Worm (Caenorhabditis elegans) whole organism, mixed stage, embryonic: ENCODE data around the gene Y50E8A.6.
A peak's percentile ranks its signal among the peaks of the same experiment; 100 is the strongest.

Source experiments
- M03D4.4 ChIP-seq: sonication (generic microtip); optimal IDR thresholded peaks from 2 replicates; lab custom pipeline; 2017; ENCODE audit warnings: mild to moderate bottlenecking, missing genetic modification characterization, missing compliant biosample characterization
- bed-3 ChIP-seq: fragments of 200-800 bp; sonication (Bioruptor generic); optimal IDR thresholded peaks from 3 replicates; lab custom pipeline; 2018; ENCODE audit warnings: mild to moderate bottlenecking, missing genetic modification characterization, moderate library complexity, missing compliant biosample characterization
- blmp-1 ChIP-seq: fragments of 150-350 bp; optimal IDR thresholded peaks from 2 replicates; lab custom pipeline; 2014; ENCODE audit warnings: missing biosample characterization, missing genetic modification characterization
- ceh-39 ChIP-seq: fragments of 150-350 bp; optimal IDR thresholded peaks from 2 replicates; lab custom pipeline; 2014; ENCODE audit warnings: missing biosample characterization, missing genetic modification characterization
- ceh-43 ChIP-seq: fragments of 200-800 bp; sonication (Bioruptor generic); optimal IDR thresholded peaks from 2 replicates; lab custom pipeline; 2018; ENCODE audit warnings: mild to moderate bottlenecking, missing genetic modification characterization, moderate library complexity, missing compliant biosample characterization
- ceh-83 ChIP-seq: fragments of 200-800 bp; sonication (Bioruptor generic); optimal IDR thresholded peaks from 2 replicates; lab custom pipeline; 2018; ENCODE audit warnings: mild to moderate bottlenecking, missing genetic modification characterization, missing compliant biosample characterization
- ces-1 ChIP-seq: fragments of 150-350 bp; optimal IDR thresholded peaks from 2 replicates; lab custom pipeline; 2014; ENCODE audit warnings: missing biosample characterization, missing genetic modification reagents, missing genetic modification characterization
- cnd-1 ChIP-seq: fragments of 200-800 bp; sonication (Bioruptor generic); optimal IDR thresholded peaks from 2 replicates; lab custom pipeline; 2018; ENCODE audit warnings: mild to moderate bottlenecking, missing genetic modification characterization, missing compliant biosample characterization
- drap-1 ChIP-seq: fragments of 200-800 bp; sonication (Bioruptor generic); optimal IDR thresholded peaks from 3 replicates; lab custom pipeline; 2018; ENCODE audit warnings: mild to moderate bottlenecking, missing genetic modification characterization, missing compliant biosample characterization
- elt-1 ChIP-seq: sonication (generic microtip); optimal IDR thresholded peaks from 2 replicates; lab custom pipeline; 2017; ENCODE audit warnings: missing genetic modification characterization, mild to moderate bottlenecking, missing compliant biosample characterization, antibody characterized with exemption, moderate library complexity, borderline replicate concordance; ENCODE audit not compliant: insufficient read depth
- elt-3 ChIP-seq: fragments of 150-350 bp; optimal IDR thresholded peaks from 2 replicates; lab custom pipeline; 2014; ENCODE audit warnings: missing biosample characterization, missing genetic modification characterization
- flh-1 ChIP-seq: fragments of 200-800 bp; sonication (Bioruptor generic); optimal IDR thresholded peaks from 2 replicates; lab custom pipeline; 2018; ENCODE audit warnings: mild to moderate bottlenecking, missing genetic modification characterization, moderate library complexity, missing compliant biosample characterization
- ham-2 ChIP-seq: fragments of 200-800 bp; sonication (Bioruptor generic); optimal IDR thresholded peaks from 2 replicates; lab custom pipeline; 2018; ENCODE audit warnings: mild to moderate bottlenecking, missing genetic modification characterization, missing compliant biosample characterization
- hlh-1 ChIP-seq: fragments of 150-350 bp; optimal IDR thresholded peaks from 2 replicates; lab custom pipeline; 2014; ENCODE audit warnings: missing biosample characterization, missing genetic modification reagents, missing genetic modification characterization
- lin-32 ChIP-seq: fragments of 200-800 bp; sonication (Bioruptor generic); optimal IDR thresholded peaks from 2 replicates; lab custom pipeline; 2018; ENCODE audit warnings: mild to moderate bottlenecking, missing genetic modification characterization, missing compliant biosample characterization
- lsy-2 ChIP-seq: fragments of 150-350 bp; optimal IDR thresholded peaks from 2 replicates; lab custom pipeline; 2014; ENCODE audit warnings: missing biosample characterization, missing genetic modification characterization
- mab-5 ChIP-seq: fragments of 150-350 bp; optimal IDR thresholded peaks from 2 replicates; lab custom pipeline; 2014; ENCODE audit warnings: missing biosample characterization, missing genetic modification characterization
- mep-1 ChIP-seq: fragments of 150-350 bp; optimal IDR thresholded peaks from 2 replicates; lab custom pipeline; 2017; ENCODE audit warnings: missing biosample characterization, missing genetic modification reagents, missing genetic modification characterization, inconsistent platforms
- mls-2 ChIP-seq: sonication (generic microtip); optimal IDR thresholded peaks from 2 replicates; lab custom pipeline; 2016; ENCODE audit warnings: mild to moderate bottlenecking, missing genetic modification characterization, moderate library complexity, missing compliant biosample characterization
- nhr-2 ChIP-seq: fragments of 150-350 bp; optimal IDR thresholded peaks from 2 replicates; lab custom pipeline; 2014; ENCODE audit warnings: missing biosample characterization, missing genetic modification characterization
- nhr-237 ChIP-seq: fragments of 150-350 bp; optimal IDR thresholded peaks from 2 replicates; lab custom pipeline; 2014; ENCODE audit warnings: missing biosample characterization, missing genetic modification characterization
- nhr-28 ChIP-seq: fragments of 150-350 bp; optimal IDR thresholded peaks from 2 replicates; lab custom pipeline; 2014; ENCODE audit warnings: missing biosample characterization, missing genetic modification characterization
- nhr-76 ChIP-seq: sonication (generic microtip); optimal IDR thresholded peaks from 2 replicates; lab custom pipeline; 2017; ENCODE audit warnings: missing biosample characterization, missing genetic modification characterization
- sem-2 ChIP-seq: fragments of 200-800 bp; sonication (Bioruptor generic); optimal IDR thresholded peaks from 2 replicates; lab custom pipeline; 2018; ENCODE audit warnings: mild to moderate bottlenecking, missing genetic modification characterization, missing compliant biosample characterization
- sptf-1 ChIP-seq: sonication (generic microtip); optimal IDR thresholded peaks from 2 replicates; lab custom pipeline; 2017; ENCODE audit warnings: mild to moderate bottlenecking, missing genetic modification characterization, moderate library complexity, missing compliant biosample characterization
- tbx-8 ChIP-seq: fragments of 200-800 bp; sonication (Bioruptor generic); optimal IDR thresholded peaks from 2 replicates; lab custom pipeline; 2018; ENCODE audit warnings: mild to moderate bottlenecking, missing genetic modification characterization, moderate library complexity, missing compliant biosample characterization
- unc-120 ChIP-seq: sonication (generic microtip); optimal IDR thresholded peaks from 2 replicates; lab custom pipeline; 2017; ENCODE audit warnings: missing genetic modification characterization, missing compliant biosample characterization; ENCODE audit not compliant: poor library complexity, severe bottlenecking
- unc-39 ChIP-seq: fragments of 150-350 bp; optimal IDR thresholded peaks from 2 replicates; lab custom pipeline; 2014; ENCODE audit warnings: missing biosample characterization, missing genetic modification characterization
- unc-62 ChIP-seq: fragments of 150-350 bp; optimal IDR thresholded peaks from 2 replicates; lab custom pipeline; 2014; ENCODE audit warnings: missing biosample characterization, missing genetic modification reagents, missing genetic modification characterization

The Y50E8A.6 gene

DNA sequence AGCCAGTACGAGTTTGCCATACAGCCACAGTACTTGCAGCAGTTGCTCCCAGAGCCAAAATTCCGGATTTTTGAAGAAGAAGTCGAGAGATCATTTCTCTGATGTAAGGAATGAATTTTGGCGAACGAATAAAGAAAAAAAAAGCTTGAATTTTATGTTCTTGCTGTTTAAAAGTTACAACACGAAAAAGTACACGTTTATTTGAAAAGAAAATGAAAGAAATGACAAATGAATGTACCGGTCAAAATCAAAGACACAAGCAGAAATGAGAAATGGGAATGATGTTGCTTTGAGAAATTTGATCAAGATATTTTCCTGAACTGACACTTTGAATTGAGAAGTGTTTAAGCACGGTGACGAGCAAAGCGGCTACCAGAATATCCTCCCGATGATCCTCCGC is at the start of gene Y50E8A.6:
Y50E8A.6 (minus strand) TSS at position 101 of the 400 bp plus-strand sequence.
- TF ChIP-seq cnd-1 (tag; lab: Kevin White, UChicago) (no peak), nhr-28 (no peak), nhr-237 (tag; lab: Kevin White, UChicago) (no peak), ceh-43 (no peak), elt-1 (no peak), ceh-39 (no peak), blmp-1 (tag; lab: Kevin White, UChicago) (no peak), unc-39 (tag; lab: Kevin White, UChicago) (no peak), flh-1 (GFP tag; lab: Kevin White, UChicago) (no peak), ceh-83 (GFP tag; lab: Kevin White, UChicago) (no peak)
- TF ChIP-seq, all 35 proteins: peak for 0

ce11 chrV:14790792-14791191 is 49.7 kb upstream of the Y50E8A.6 start:
- TF ChIP-seq unc-62 (GFP tag; lab: Kevin White, UChicago) (peak; percentile 82), unc-39 (tag; lab: Kevin White, UChicago) (no peak), sem-2 (GFP tag; lab: Kevin White, UChicago) (no peak), mep-1 (tag; lab: Kevin White, UChicago) (no peak), unc-120 (tag; lab: Kevin White, UChicago) (peak; percentile 43), drap-1 (no peak), ces-1 (GFP tag; lab: Kevin White, UChicago) (peak; percentile 75), tbx-8 (no peak)

DNA sequence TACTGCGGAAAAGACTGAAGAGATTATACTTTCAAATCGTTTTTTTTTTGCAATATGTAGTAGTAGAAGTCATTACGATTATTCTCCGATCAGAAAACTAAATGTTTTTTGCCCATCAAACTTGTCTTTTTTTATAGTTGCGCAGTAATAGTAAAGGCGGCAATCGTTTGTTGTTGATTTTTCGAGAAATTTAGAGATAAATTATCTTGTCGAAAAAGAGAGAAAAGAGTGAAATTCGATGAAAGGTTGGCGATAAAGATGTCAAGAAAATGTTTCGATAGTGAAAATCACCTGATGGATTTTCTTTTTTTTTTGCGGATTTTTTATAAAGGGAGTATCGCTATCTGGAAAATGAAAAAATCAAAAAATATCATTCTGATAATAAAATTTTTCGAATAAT is 47.3 kb upstream of the Y50E8A.6 start:
- TF ChIP-seq ham-2 (GFP tag; lab: Kevin White, UChicago) (no peak), elt-1 (no peak), lsy-2 (tag; lab: Kevin White, UChicago) (no peak), ces-1 (GFP tag; lab: Kevin White, UChicago) (no peak), nhr-76 (tag; lab: Kevin White, UChicago) (no peak), elt-3 (tag; lab: Kevin White, UChicago) (no peak), mab-5 (no peak), blmp-1 (tag; lab: Kevin White, UChicago) (no peak), lin-32 (GFP tag; lab: Kevin White, UChicago) (no peak), nhr-2 (no peak), nhr-28 (no peak)

ce11 chrV:14784787-14785186 is 43.7 kb upstream of the Y50E8A.6 start:
- no peak for TF ChIP-seq ham-2 (GFP tag; lab: Kevin White, UChicago)
- TF ChIP-seq bed-3 (GFP tag; lab: Kevin White, UChicago): no peak
- no peak for TF ChIP-seq lin-32 (GFP tag; lab: Kevin White, UChicago)
- no peak for TF ChIP-seq tbx-8
- TF ChIP-seq cnd-1 (tag; lab: Kevin White, UChicago): no peak

DNA sequence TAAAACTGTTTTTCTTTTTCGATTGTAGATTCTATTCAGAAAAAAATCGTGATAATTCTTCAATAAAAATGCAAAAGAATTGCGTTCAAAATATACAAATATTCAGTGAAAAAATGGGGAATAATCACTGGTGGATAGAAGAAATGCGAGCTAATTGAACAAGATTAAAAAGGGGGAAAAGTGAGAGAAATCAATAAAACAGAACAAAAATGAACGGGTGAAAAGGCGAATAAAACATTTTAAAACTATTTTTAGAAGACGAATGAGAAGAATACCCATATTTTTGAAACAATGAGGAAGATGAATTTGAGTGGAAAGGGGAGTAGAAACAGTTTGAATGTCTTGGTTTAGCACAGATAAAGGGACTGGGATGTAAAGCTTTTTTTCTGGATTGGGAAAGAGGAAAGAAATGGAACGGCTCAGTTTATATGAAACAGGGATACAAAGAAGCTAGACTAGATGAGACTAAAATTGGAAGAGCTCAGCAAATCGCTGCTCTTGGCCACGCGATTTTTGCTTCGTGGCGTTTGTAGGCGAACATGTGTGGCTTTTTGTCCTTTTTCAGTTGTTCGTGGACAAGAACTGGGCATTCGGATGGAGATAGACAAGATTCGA is 43.1 kb upstream of the Y50E8A.6 start, which contains the start of gene Y50E8A.12:
Y50E8A.12 (minus strand) TSS at position 51 of the 615 bp plus-strand sequence.
- TF ChIP-seq mls-2 (tag; lab: Kevin White, UChicago) (no peak), elt-3 (tag; lab: Kevin White, UChicago) (no peak), unc-120 (tag; lab: Kevin White, UChicago) (no peak), mep-1 (tag; lab: Kevin White, UChicago) (no peak), ham-2 (GFP tag; lab: Kevin White, UChicago) (no peak), sptf-1 (no peak), nhr-237 (tag; lab: Kevin White, UChicago) (no peak), tbx-8 (no peak), cnd-1 (tag; lab: Kevin White, UChicago) (no peak), ceh-83 (GFP tag; lab: Kevin White, UChicago) (no peak), lin-32 (GFP tag; lab: Kevin White, UChicago) (no peak), nhr-2 (no peak), hlh-1 (tag; lab: Kevin White, UChicago) (no peak), elt-1 (no peak), mab-5 (no peak), M03D4.4 (no peak), ceh-39 (no peak), sem-2 (GFP tag; lab: Kevin White, UChicago) (no peak)
